Worm (Caenorhabditis elegans) whole organism, early embryonic: ENCODE measurements around the gene F52H2.15.

Source experiments
- F13C5.2 ChIP-seq: sonication (generic microtip); optimal IDR thresholded peaks from 2 replicates; lab custom pipeline; 2017; ENCODE audit warnings: mild to moderate bottlenecking, missing genetic modification characterization, inconsistent platforms, missing compliant biosample characterization
- aly-1 ChIP-seq: sonication (generic microtip); optimal IDR thresholded peaks from 2 replicates; lab custom pipeline; 2016; ENCODE audit warnings: missing genetic modification characterization, missing compliant biosample characterization
- ama-1 ChIP-seq: fragments of 150-350 bp; optimal IDR thresholded peaks from 2 replicates; lab custom pipeline; 2014
- ceh-13 ChIP-seq: fragments of 200-800 bp; sonication (Bioruptor generic); optimal IDR thresholded peaks from 2 replicates; lab custom pipeline; 2018; ENCODE audit warnings: mild to moderate bottlenecking, missing genetic modification characterization, missing compliant biosample characterization
- ceh-36 ChIP-seq: sonication (generic microtip); optimal IDR thresholded peaks from 2 replicates; lab custom pipeline; 2016; ENCODE audit warnings: missing genetic modification characterization, inconsistent platforms, missing compliant biosample characterization
- ets-7 ChIP-seq: sonication (generic microtip); optimal IDR thresholded peaks from 2 replicates; lab custom pipeline; 2016; ENCODE audit warnings: missing genotype, missing genetic modification characterization, missing compliant biosample characterization
- flt-1 ChIP-seq: fragments of 200-800 bp; sonication (Bioruptor generic); IDR thresholded peaks from 2 replicates; pipeline ENCODE4 v1.3.6; 2022; ENCODE audit warnings: missing genetic modification characterization, missing compliant biosample characterization
- hmbx-1 ChIP-seq: sonication (generic microtip); optimal IDR thresholded peaks from 2 replicates; lab custom pipeline; 2016; ENCODE audit warnings: mild to moderate bottlenecking, missing genetic modification characterization, missing compliant biosample characterization
- hnd-1 ChIP-seq: sonication (generic microtip); optimal IDR thresholded peaks from 2 replicates; lab custom pipeline; 2016; ENCODE audit warnings: missing genetic modification characterization, missing compliant biosample characterization
- pes-1 ChIP-seq: fragments of 200-800 bp; sonication (Bioruptor generic); IDR thresholded peaks from 2 replicates; pipeline ENCODE4 v1.3.6; 2022; ENCODE audit warnings: missing genetic modification reagents, missing genetic modification characterization, missing compliant biosample characterization
- scrt-1 ChIP-seq: fragments of 200-800 bp; sonication (Bioruptor generic); IDR thresholded peaks from 2 replicates; pipeline ENCODE4 v1.3.6; 2022; ENCODE audit warnings: missing genetic modification characterization, missing compliant biosample characterization
- sea-1 ChIP-seq: fragments of 200-800 bp; sonication (Bioruptor generic); conservative IDR thresholded peaks from 2 replicates; pipeline ENCODE4 v1.3.6; 2022; ENCODE audit warnings: missing genetic modification characterization, missing compliant biosample characterization

DNA sequence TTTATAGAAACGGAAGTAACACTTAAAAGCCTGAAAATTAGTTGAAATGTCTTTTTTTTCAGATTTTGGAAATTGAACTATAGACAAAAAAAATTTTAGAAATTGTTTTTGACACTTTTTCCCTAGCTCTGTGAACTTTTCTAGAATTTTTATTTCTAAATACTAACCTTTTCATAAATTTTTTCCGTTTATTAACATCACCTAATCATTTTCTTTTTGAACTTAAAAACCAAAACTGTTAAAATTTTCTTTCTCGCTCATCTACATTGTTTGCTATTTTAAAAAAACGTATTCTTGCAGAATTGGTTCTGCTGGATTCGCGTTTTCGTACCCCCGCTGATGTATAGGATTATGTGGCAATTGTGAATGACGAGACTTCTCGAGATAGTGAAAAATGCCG lies 28.5 kb downstream of the F52H2.15 start, which contains the start of the genes nhr-40 and T03G6.7:
- TF ChIP-seq ama-1 (lab: Kevin White, UChicago) = no peak
- no peak for TF ChIP-seq hnd-1 (tag; lab: Kevin White, UChicago)
- TF ChIP-seq sea-1 (GFP tag; lab: Robert Waterston, UW) = no peak
- TF ChIP-seq ceh-13 (GFP tag; lab: Kevin White, UChicago) = no peak
- TF ChIP-seq aly-1 (tag; lab: Kevin White, UChicago) = no peak
- TF ChIP-seq F13C5.2 = no peak
- no peak for TF ChIP-seq scrt-1 (GFP tag; lab: Robert Waterston, UW)
- no peak for TF ChIP-seq flt-1
- no peak for TF ChIP-seq ets-7 (tag; lab: Kevin White, UChicago)
- no peak for TF ChIP-seq pes-1 (GFP tag; lab: Robert Waterston, UW)
- no peak for TF ChIP-seq ceh-36 (tag; lab: Kevin White, UChicago)
- no peak for TF ChIP-seq hmbx-1 (tag; lab: Kevin White, UChicago)
